Worm (Caenorhabditis elegans) whole organism, L2 larva: ENCODE data around the gene K07H8.11.

Experiments used
- Y55F3AM.14 ChIP-seq: fragments of 200-800 bp; sonication (Bioruptor generic); optimal IDR thresholded peaks from 2 replicates; lab custom pipeline; 2018; ENCODE audit warnings: mild to moderate bottlenecking, missing genetic modification characterization, missing compliant biosample characterization
- lsy-2 ChIP-seq, 2 experiments: fragments of 150-350 bp in 1 of 2; sonication (generic microtip) in 1 of 2; optimal IDR thresholded peaks; 2 replicates each; lab custom pipeline; 2014 to 2017; ENCODE audit warnings: missing biosample characterization in 2 of 2, missing genetic modification characterization in 2 of 2
- mdl-1 ChIP-seq, 2 experiments: fragments of 150-350 bp in 1 of 2; sonication (generic microtip) in 1 of 2; optimal IDR thresholded peaks; 2 replicates each; lab custom pipeline; 2017; ENCODE audit warnings: missing biosample characterization in 2 of 2, missing genetic modification characterization in 2 of 2
- nhr-11 ChIP-seq: fragments of 150-350 bp; optimal IDR thresholded peaks from 2 replicates; lab custom pipeline; 2014; ENCODE audit warnings: missing biosample characterization, missing genetic modification characterization
- nhr-6 ChIP-seq: fragments of 150-350 bp; optimal IDR thresholded peaks from 2 replicates; lab custom pipeline; 2014; ENCODE audit warnings: missing biosample characterization, missing genetic modification characterization
- nhr-77 ChIP-seq: fragments of 150-350 bp; optimal IDR thresholded peaks from 2 replicates; lab custom pipeline; 2014; ENCODE audit warnings: missing biosample characterization, missing genetic modification characterization
- skn-1 ChIP-seq: sonication (generic microtip); optimal IDR thresholded peaks from 2 replicates; lab custom pipeline; 2017; ENCODE audit warnings: missing biosample characterization, missing genetic modification characterization
- zag-1 ChIP-seq: fragments of 150-350 bp; optimal IDR thresholded peaks from 2 replicates; lab custom pipeline; 2014; ENCODE audit warnings: missing biosample characterization, missing genetic modification characterization

DNA sequence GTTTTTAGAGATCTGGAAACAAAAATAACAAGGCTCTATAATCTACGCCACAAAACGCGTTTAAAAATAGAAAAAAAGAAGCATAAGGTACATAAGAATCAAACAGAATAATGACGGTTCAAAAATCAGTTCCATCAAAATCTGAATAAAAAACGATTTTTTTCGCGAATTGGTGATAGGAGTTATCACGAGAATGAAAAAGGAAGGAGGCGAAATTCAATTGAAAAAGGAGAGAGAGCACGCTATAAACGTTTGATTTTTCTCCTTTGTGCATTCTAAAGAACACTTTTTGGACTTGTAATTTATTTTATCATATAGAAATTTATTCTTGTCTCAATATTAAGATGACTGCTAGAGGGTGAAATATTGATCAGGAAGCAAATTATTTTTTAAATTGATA, 23.8 kb downstream of the K07H8.11 start:
- TF ChIP-seq nhr-77 (tag; lab: Kevin White, UChicago), result no peak
- TF ChIP-seq mdl-1 (tag; optimal IDR thresholded peaks at IDR 0.05; lab: Kevin White, UChicago), result no peak
- TF ChIP-seq lsy-2 (tag; optimal IDR thresholded peaks at IDR 0.05; lab: Kevin White, UChicago), result no peak
- TF ChIP-seq Y55F3AM.14 (GFP tag; lab: Kevin White, UChicago), result no peak
- no peak for TF ChIP-seq zag-1 (tag; lab: Kevin White, UChicago)
- TF ChIP-seq skn-1 (tag; lab: Kevin White, UChicago), result no peak
- TF ChIP-seq nhr-11 (tag; lab: Kevin White, UChicago), result no peak
- TF ChIP-seq nhr-6 (tag; lab: Kevin White, UChicago), result no peak
